Worm (Caenorhabditis elegans) whole organism, L4/young adult: ENCODE data around the gene F55F10.1.

Experiments
- W03F9.2 ChIP-seq: fragments of 150-350 bp; optimal IDR thresholded peaks from 2 replicates; lab custom pipeline; 2014; ENCODE audit warnings: missing biosample characterization, missing genetic modification characterization
- dao-5 ChIP-seq: sonication (generic microtip); optimal IDR thresholded peaks from 2 replicates; lab custom pipeline; 2016; ENCODE audit warnings: missing genotype, missing genetic modification characterization, moderate library complexity, missing compliant biosample characterization
- him-1 ChIP-seq: sonication (generic microtip); optimal IDR thresholded peaks from 2 replicates; lab custom pipeline; 2016; ENCODE audit warnings: missing genotype, missing genetic modification reagents, missing genetic modification characterization, missing compliant biosample characterization

ce11 chrIV:4434441-4435084 is 73.9 kb downstream of the F55F10.1 start, which contains the start of the genes R08C7.8 and R08C7.4:
- TF ChIP-seq W03F9.2 (tag; lab: Kevin White, UChicago) (no peak), dao-5 (tag; lab: Kevin White, UChicago) (no peak), him-1 (tag; lab: Kevin White, UChicago) (no peak)
